Worm (Caenorhabditis elegans) whole organism, L1 larva: Measurements from ENCODE around the gene srt-47.

Experiments used
- ama-1 ChIP-seq: fragments of 150-350 bp; optimal IDR thresholded peaks from 2 replicates; lab custom pipeline; 2014
- efl-1 ChIP-seq, 4 experiments: fragments of 150-350 bp; optimal IDR thresholded peaks in 3 of 4; peaks in 1 of 4; 1 replicate in 1 of 4; 2 replicates in 3 of 4; lab custom pipeline; 2014; ENCODE audit warnings: missing biosample characterization in 2 of 4, missing genetic modification characterization in 2 of 4, missing genetic modification reagents in 2 of 4
- lin-14 ChIP-seq: fragments of 200-800 bp; sonication (Bioruptor generic); optimal IDR thresholded peaks from 2 replicates; lab custom pipeline; 2018; ENCODE audit warnings: mild to moderate bottlenecking, missing genetic modification characterization, moderate library complexity, missing compliant biosample characterization
- lsy-2 ChIP-seq, 2 experiments: fragments of 150-350 bp; optimal IDR thresholded peaks; 2 replicates each; lab custom pipeline; 2014; ENCODE audit warnings: missing biosample characterization in 2 of 2, missing genetic modification characterization in 2 of 2
- mep-1 ChIP-seq: fragments of 150-350 bp; optimal IDR thresholded peaks from 2 replicates; lab custom pipeline; 2014; ENCODE audit warnings: missing biosample characterization, missing genetic modification characterization
- nhr-11 ChIP-seq: fragments of 150-350 bp; optimal IDR thresholded peaks from 2 replicates; lab custom pipeline; 2014; ENCODE audit warnings: missing biosample characterization, missing genetic modification characterization
- nhr-19 ChIP-seq: fragments of 200-800 bp; sonication (Bioruptor generic); conservative IDR thresholded peaks from 2 replicates; pipeline ENCODE4 v1.3.6; 2022; ENCODE audit warnings: missing genetic modification characterization, missing compliant biosample characterization
- nhr-237 ChIP-seq: fragments of 150-350 bp; optimal IDR thresholded peaks from 2 replicates; lab custom pipeline; 2014; ENCODE audit warnings: missing biosample characterization, missing genetic modification characterization
- nhr-76 ChIP-seq: sonication (generic microtip); optimal IDR thresholded peaks from 2 replicates; lab custom pipeline; 2017; ENCODE audit warnings: missing biosample characterization, missing genetic modification characterization
- swsn-7 ChIP-seq: sonication (generic microtip); optimal IDR thresholded peaks from 2 replicates; lab custom pipeline; 2016; ENCODE audit warnings: missing genetic modification characterization, missing compliant biosample characterization
- tbx-2 ChIP-seq: sonication (generic microtip); optimal IDR thresholded peaks from 2 replicates; lab custom pipeline; 2016; ENCODE audit warnings: missing genetic modification characterization, missing compliant biosample characterization
- zag-1 ChIP-seq: fragments of 150-350 bp; optimal IDR thresholded peaks from 2 replicates; lab custom pipeline; 2014; ENCODE audit warnings: missing biosample characterization, missing genetic modification characterization

- TF ChIP-seq nhr-237 (no peak), nhr-19 (GFP tag; lab: Robert Waterston, UW) (no peak), mep-1 (no peak), nhr-76 (tag; lab: Kevin White, UChicago) (no peak), lsy-2 (tag; optimal IDR thresholded peaks at IDR 0.05; lab: Kevin White, UChicago) (no peak), lin-14 (GFP tag; lab: Kevin White, UChicago) (no peak), swsn-7 (tag; lab: Kevin White, UChicago) (no peak), tbx-2 (tag; lab: Kevin White, UChicago) (no peak), ama-1 (no peak), nhr-11 (no peak), zag-1 (tag; lab: Kevin White, UChicago) (no peak), efl-1 (optimal IDR thresholded peaks at IDR 0.05; lab: Kevin White, UChicago) (no peak), efl-1 (GFP tag; optimal IDR thresholded peaks at IDR 0.05 in 1 of 2; lab: Kevin White, UChicago) (no peak)
Measured at ce11 chrIV:15053271-15053670, at the start of gene srt-47.
